Worm (Caenorhabditis elegans): ENCODE data around the gene klp-4.

klp-4 gene

DNA sequence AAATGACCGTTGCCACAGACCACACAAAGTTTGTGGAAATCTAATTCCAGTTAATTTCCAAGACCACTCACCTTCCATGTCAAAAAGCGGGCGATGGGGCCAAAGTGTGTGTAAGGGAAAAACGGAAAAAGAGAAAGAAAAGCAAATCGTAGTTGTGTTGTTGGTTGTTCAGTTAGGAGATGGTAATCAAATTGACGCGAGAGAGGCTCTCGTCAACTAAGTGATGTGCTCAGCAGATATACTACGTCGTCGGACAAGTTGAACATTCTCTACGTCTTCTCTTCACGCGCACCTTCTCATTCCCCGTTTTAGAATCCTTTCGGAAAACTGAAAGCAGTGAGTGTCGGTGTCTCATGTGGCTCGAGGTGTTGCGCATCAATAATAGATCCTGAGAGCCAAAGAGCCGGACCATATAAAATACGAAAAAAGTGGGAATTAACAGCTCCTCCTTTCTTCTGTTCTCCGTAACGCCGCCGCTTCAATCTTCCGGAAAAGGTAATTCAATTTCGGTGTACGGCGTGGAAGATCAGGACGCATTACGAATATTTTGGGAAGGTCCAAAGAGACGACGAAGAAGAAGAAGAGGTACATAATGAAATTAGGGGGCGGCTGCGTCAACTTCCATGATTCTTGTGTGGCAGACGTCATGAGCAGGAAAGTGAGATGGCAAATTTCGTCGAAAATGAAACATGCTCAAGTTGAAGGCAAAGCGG is 13.0 kb upstream of the klp-4 start:
- TF ChIP-seq blmp-1 (tag; optimal IDR thresholded peaks at IDR 0.05) (no peak), ces-1 (GFP tag; optimal IDR thresholded peaks at IDR 0.05) (peak; percentile 91), ceh-43 (GFP tag; optimal IDR thresholded peaks at IDR 0.05) (no peak), lin-32 (GFP tag; optimal IDR thresholded peaks at IDR 0.05) (no peak)

DNA sequence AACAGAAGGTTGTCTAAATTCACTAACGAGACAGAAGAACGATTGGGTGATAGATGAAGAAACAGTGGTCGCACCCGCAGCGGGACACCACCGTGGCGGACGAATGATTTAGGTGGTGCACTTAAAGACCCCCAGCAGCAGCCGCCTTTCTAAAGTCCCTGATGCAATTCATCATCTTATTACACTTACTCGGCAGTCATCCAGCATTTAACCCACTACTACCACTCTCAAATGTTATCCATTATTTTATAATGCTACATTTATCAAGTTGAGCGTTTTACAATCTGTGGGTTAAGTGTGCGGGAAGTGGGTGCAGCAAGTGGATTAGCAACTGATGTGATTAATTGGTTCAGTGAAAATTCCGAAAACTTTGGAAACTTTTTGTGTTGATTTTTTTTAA is 11.7 kb upstream of the klp-4 start:
- TF ChIP-seq unc-39 (tag; optimal IDR thresholded peaks at IDR 0.05) (no peak), ztf-11 (tag; optimal IDR thresholded peaks at IDR 0.05) (no peak), unc-62 (GFP tag; optimal IDR thresholded peaks at IDR 0.05) (peak; percentile 81), hlh-1 (tag; optimal IDR thresholded peaks at IDR 0.05) (peak; percentile 68), mls-2 (tag; optimal IDR thresholded peaks at IDR 0.05) (no peak), ces-1 (GFP tag; optimal IDR thresholded peaks at IDR 0.05) (peak; percentile 72)

DNA sequence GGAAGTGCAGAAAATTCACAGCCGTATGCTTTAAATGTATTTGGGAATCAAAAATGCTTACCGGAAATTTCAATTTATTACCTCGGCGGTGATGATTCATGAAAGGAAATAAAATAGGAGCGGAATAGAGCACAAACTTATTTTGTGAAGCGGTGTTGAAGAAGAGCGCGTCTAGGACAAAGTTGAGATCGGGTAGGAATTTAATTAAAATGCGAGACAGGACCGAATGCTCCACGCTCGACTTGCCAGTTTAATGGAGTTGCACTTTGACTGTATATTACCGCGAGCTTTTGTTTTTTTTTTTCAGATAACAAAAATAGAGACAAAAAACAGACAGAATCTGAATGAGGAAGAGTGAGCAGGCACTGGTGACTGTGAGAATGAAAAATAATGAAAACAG is 6.1 kb upstream of the klp-4 start:
- no peak for TF ChIP-seq ceh-43 (GFP tag; optimal IDR thresholded peaks at IDR 0.05)
- peak; percentile 54 for TF ChIP-seq ces-1 (GFP tag; optimal IDR thresholded peaks at IDR 0.05)

DNA sequence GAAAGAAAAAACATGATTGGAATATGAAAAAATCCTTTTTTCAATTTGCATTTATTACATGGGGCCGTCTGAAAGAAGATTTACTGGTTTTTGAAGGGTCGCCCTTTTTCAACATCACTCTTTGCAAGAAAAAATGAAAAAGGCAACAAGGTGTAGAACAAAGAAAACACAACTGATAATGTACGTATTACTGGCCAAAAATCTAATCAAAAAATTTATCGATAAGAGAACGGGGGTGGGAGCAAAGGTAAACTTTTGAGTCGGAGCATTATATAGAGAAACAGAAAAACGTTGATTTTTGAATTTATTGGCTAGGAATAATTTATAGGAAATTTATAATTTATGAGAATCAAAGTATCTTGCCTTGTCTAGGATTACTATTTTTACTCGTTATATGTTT is 3.4 kb upstream of the klp-4 start:
- TF ChIP-seq ces-1 (GFP tag; optimal IDR thresholded peaks at IDR 0.05) (no peak), pha-4 (tag; optimal IDR thresholded peaks at IDR 0.05) (no peak), hlh-1 (tag; optimal IDR thresholded peaks at IDR 0.05) (no peak), M03D4.4 (tag; optimal IDR thresholded peaks at IDR 0.05) (no peak), nhr-2 (tag; optimal IDR thresholded peaks at IDR 0.05) (no peak), ceh-83 (GFP tag; optimal IDR thresholded peaks at IDR 0.05) (no peak), ham-2 (GFP tag; optimal IDR thresholded peaks at IDR 0.05) (no peak), elt-1 (tag; optimal IDR thresholded peaks at IDR 0.05; ENCODE audit: borderline replicate concordance, insufficient read depth) (no peak), unc-62 (GFP tag; optimal IDR thresholded peaks at IDR 0.05) (no peak), mls-2 (tag; optimal IDR thresholded peaks at IDR 0.05) (no peak), lin-32 (GFP tag; optimal IDR thresholded peaks at IDR 0.05) (no peak), lsy-2 (tag; optimal IDR thresholded peaks at IDR 0.05) (no peak), nhr-237 (tag; optimal IDR thresholded peaks at IDR 0.05) (no peak), nhr-12 (tag; optimal IDR thresholded peaks at IDR 0.05) (no peak), ceh-43 (GFP tag; optimal IDR thresholded peaks at IDR 0.05) (no peak)

DNA sequence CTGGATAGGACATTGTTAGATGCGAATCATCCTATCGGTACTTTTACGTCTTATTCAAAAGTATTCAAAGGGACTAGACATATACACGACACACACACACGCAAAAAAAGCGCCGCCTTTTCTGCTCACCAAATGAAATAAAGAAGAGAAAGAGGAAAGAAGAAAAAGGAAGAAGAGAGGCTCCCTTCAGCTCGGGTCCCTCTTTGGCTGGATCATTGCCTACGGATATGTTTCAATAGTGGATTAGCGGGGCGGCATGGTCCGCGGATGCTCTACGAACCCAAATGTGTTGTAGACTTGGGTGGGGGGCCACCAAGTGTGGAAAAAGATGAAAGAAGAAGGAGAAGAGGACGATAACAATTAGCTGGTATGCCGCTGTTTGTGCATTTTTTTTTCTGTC is 2.9 kb upstream of the klp-4 start:
- peak; percentile 87 for TF ChIP-seq ces-1 (GFP tag; optimal IDR thresholded peaks at IDR 0.05)
- TF ChIP-seq unc-39 (tag; optimal IDR thresholded peaks at IDR 0.05): no peak

DNA sequence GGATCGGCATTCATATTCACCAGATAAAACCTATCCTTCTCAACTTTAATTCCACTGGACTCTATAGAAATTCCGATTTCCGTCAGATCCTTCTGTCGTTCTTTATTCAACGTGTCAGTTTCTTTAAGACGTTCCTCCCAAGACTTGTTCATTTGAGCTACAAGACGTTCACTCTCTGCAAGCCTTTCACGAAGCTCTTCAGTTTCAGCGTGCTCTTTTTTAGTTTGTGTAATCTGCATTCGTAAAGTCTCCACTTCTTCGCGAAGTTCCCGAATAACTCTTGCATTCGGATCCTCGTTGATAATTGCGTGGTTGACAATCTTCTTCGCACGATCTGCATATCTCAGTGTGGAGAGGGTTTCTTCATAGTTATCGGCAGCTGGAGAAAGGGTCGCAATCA is 1.8 kb downstream of the klp-4 start:
- TF ChIP-seq nhr-12 (tag; optimal IDR thresholded peaks at IDR 0.05) (no peak), unc-39 (tag; optimal IDR thresholded peaks at IDR 0.05) (no peak), ceh-39 (tag; optimal IDR thresholded peaks at IDR 0.05) (no peak), cnd-1 (tag; optimal IDR thresholded peaks at IDR 0.05) (no peak)

DNA sequence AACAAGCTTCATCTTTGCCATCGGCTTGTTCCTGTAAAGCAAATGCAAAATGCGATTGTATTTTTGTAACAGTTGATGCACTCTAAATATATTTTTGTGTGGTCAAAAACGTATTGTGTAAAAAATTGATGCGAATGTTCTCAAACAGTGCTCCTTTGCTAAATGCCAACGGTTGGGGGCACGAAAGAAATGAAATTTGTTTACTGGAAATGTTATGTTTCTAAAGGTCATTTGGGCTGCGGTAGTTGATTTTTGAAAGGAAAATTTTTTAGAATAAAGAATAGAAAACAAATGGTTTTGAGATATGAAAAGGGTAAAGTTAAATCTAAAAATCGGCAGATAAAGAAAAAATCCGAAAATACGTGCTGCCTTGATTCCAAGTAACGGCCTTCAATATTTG is 8.0 kb downstream of the klp-4 start, which contains the start of gene C15C7.6:
Gene C15C7.6 (minus strand): TSS at position 101 of the 400 bp plus-strand sequence.
- no peak for TF ChIP-seq nhr-28 (tag; optimal IDR thresholded peaks at IDR 0.05)
- no peak for TF ChIP-seq lin-13 (tag; optimal IDR thresholded peaks at IDR 0.05)
- no peak for TF ChIP-seq mep-1 (tag; optimal IDR thresholded peaks at IDR 0.05)
- no peak for TF ChIP-seq ceh-83 (GFP tag; optimal IDR thresholded peaks at IDR 0.05)
- no peak for TF ChIP-seq ces-1 (GFP tag; optimal IDR thresholded peaks at IDR 0.05)
- TF ChIP-seq flh-1 (GFP tag; optimal IDR thresholded peaks at IDR 0.05): no peak
- no peak for TF ChIP-seq ceh-39 (tag; optimal IDR thresholded peaks at IDR 0.05)
- TF ChIP-seq elt-1 (tag; optimal IDR thresholded peaks at IDR 0.05; ENCODE audit: borderline replicate concordance, insufficient read depth): no peak
- TF ChIP-seq M03D4.4 (tag; optimal IDR thresholded peaks at IDR 0.05): no peak
- TF ChIP-seq mls-2 (tag; optimal IDR thresholded peaks at IDR 0.05): no peak
- no peak for TF ChIP-seq tbx-8 (GFP tag; optimal IDR thresholded peaks at IDR 0.05)
